Fruit fly (Drosophila melanogaster) whole organism, prepupa: ENCODE measurements around the gene CG8176.

ENCODE experiments used
- CG10631 ChIP-seq: fragments of 200-800 bp; sonication (Bioruptor generic); optimal IDR thresholded peaks from 2 replicates; lab custom pipeline; 2016; ENCODE audit warnings: missing biosample characterization, missing genetic modification characterization
- CG10669 ChIP-seq: fragments of 200-800 bp; sonication (Bioruptor generic); optimal IDR thresholded peaks from 3 replicates; lab custom pipeline; 2018; ENCODE audit warnings: missing biosample characterization, mild to moderate bottlenecking, missing genetic modification characterization, moderate library complexity
- CG11294 ChIP-seq: fragments of 200-800 bp; sonication (Bioruptor generic); IDR thresholded peaks from 2 replicates; pipeline ENCODE4 v1.3.6; 2022; ENCODE audit warnings: missing biosample characterization, missing genetic modification characterization
- CG11762 ChIP-seq: fragments of 200-800 bp; sonication (Bioruptor generic); optimal IDR thresholded peaks from 3 replicates; lab custom pipeline; 2016; ENCODE audit warnings: missing biosample characterization, missing genetic modification characterization; ENCODE audit not compliant: insufficient read depth
- CG11902 ChIP-seq: fragments of 200-800 bp; sonication (Bioruptor generic); optimal IDR thresholded peaks from 3 replicates; lab custom pipeline; 2016; ENCODE audit warnings: missing biosample characterization, missing genetic modification characterization
- CG15336 ChIP-seq: fragments of 200-800 bp; sonication (Bioruptor generic); IDR thresholded peaks from 2 replicates; pipeline ENCODE4 v1.3.6; 2022; ENCODE audit warnings: missing biosample characterization, missing genetic modification characterization
- CG1621 ChIP-seq: fragments of 200-800 bp; sonication (Bioruptor generic); optimal IDR thresholded peaks from 3 replicates; lab custom pipeline; 2018; ENCODE audit warnings: missing biosample characterization, mild to moderate bottlenecking, missing genetic modification characterization
- CG16779 ChIP-seq: fragments of 200-800 bp; sonication (Bioruptor generic); optimal IDR thresholded peaks from 3 replicates; lab custom pipeline; 2017; ENCODE audit warnings: missing biosample characterization, mild to moderate bottlenecking, missing genetic modification characterization
- CG3032 ChIP-seq: fragments of 200-800 bp; optimal IDR thresholded peaks from 2 replicates; lab custom pipeline; 2019; ENCODE audit warnings: missing biosample characterization, mild to moderate bottlenecking, missing genetic modification characterization, moderate library complexity
- CG31627 ChIP-seq: fragments of 200-800 bp; sonication (Bioruptor generic); optimal IDR thresholded peaks from 3 replicates; lab custom pipeline; 2016; ENCODE audit warnings: missing biosample characterization, missing genetic modification characterization
- CG32006 ChIP-seq: fragments of 200-800 bp; sonication (Bioruptor generic); optimal IDR thresholded peaks from 3 replicates; lab custom pipeline; 2017; ENCODE audit warnings: missing biosample characterization, mild to moderate bottlenecking, missing genetic modification characterization
- CG34406 ChIP-seq: fragments of 200-800 bp; sonication (Bioruptor generic); optimal IDR thresholded peaks from 3 replicates; lab custom pipeline; 2016; ENCODE audit warnings: missing biosample characterization, missing genetic modification characterization
- CG3919 ChIP-seq: fragments of 200-800 bp; sonication (Bioruptor generic); optimal IDR thresholded peaks from 3 replicates; lab custom pipeline; 2016; ENCODE audit warnings: missing biosample characterization, missing genetic modification characterization
- CG4318 ChIP-seq: fragments of 200-800 bp; sonication (Bioruptor generic); optimal IDR thresholded peaks from 3 replicates; lab custom pipeline; 2017; ENCODE audit warnings: missing biosample characterization, mild to moderate bottlenecking, missing genetic modification characterization
- CG6276 ChIP-seq: fragments of 200-800 bp; sonication (Bioruptor generic); optimal IDR thresholded peaks from 2 replicates; lab custom pipeline; 2017; ENCODE audit warnings: missing biosample characterization, mild to moderate bottlenecking, missing genetic modification characterization
- CG6792 ChIP-seq: fragments of 200-800 bp; sonication (Bioruptor generic); optimal IDR thresholded peaks from 3 replicates; lab custom pipeline; 2016; ENCODE audit warnings: missing biosample characterization, missing genetic modification characterization
- CG6808 ChIP-seq: fragments of 200-800 bp; sonication (Bioruptor generic); optimal IDR thresholded peaks from 3 replicates; lab custom pipeline; 2017; ENCODE audit warnings: missing biosample characterization, missing genetic modification characterization, mild to moderate bottlenecking, moderate library complexity, missing genetic modification reagents
- CG6854 ChIP-seq: fragments of 200-800 bp; sonication (Bioruptor generic); optimal IDR thresholded peaks from 2 replicates; lab custom pipeline; 2017; ENCODE audit warnings: missing biosample characterization, mild to moderate bottlenecking, missing genetic modification characterization
- CG7368 ChIP-seq: fragments of 200-800 bp; sonication (Bioruptor generic); optimal IDR thresholded peaks from 3 replicates; lab custom pipeline; 2016; ENCODE audit warnings: missing biosample characterization, missing genetic modification characterization
- CG8119 ChIP-seq: fragments of 200-800 bp; sonication (Bioruptor generic); IDR thresholded peaks from 3 replicates; pipeline ENCODE4 v1.3.6; 2022; ENCODE audit warnings: missing biosample characterization, missing genetic modification characterization
- CG8319 ChIP-seq: fragments of 200-800 bp; sonication (Bioruptor generic); optimal IDR thresholded peaks from 3 replicates; lab custom pipeline; 2016; ENCODE audit warnings: missing biosample characterization, missing genetic modification characterization
- CG8632 ChIP-seq: fragments of 200-800 bp; sonication (Bioruptor generic); optimal IDR thresholded peaks from 3 replicates; lab custom pipeline; 2016; ENCODE audit warnings: missing biosample characterization, missing genetic modification characterization
- Eip75B ChIP-seq: fragments of 200-800 bp; sonication (Bioruptor generic); optimal IDR thresholded peaks from 3 replicates; lab custom pipeline; 2016; ENCODE audit warnings: missing biosample characterization, missing genetic modification characterization
- Eip78C ChIP-seq: fragments of 200-800 bp; sonication (Bioruptor generic); peaks from one replicate; lab custom pipeline; 2016; ENCODE audit warnings: missing biosample characterization, missing genetic modification characterization
- Eip93F ChIP-seq: fragments of 200-800 bp; sonication (Bioruptor generic); optimal IDR thresholded peaks from 2 replicates; lab custom pipeline; 2016; ENCODE audit warnings: missing biosample characterization, mild to moderate bottlenecking, missing genetic modification characterization
- Ets21C ChIP-seq: fragments of 200-800 bp; sonication (Bioruptor generic); optimal IDR thresholded peaks from 3 replicates; lab custom pipeline; 2016; ENCODE audit warnings: missing biosample characterization, missing genetic modification characterization
- Ets96B ChIP-seq: fragments of 200-800 bp; optimal IDR thresholded peaks from 2 replicates; lab custom pipeline; 2019; ENCODE audit warnings: missing biosample characterization, mild to moderate bottlenecking, missing genetic modification characterization, moderate library complexity
- Gug ChIP-seq: fragments of 200-800 bp; sonication (Bioruptor generic); IDR thresholded peaks from 2 replicates; pipeline ENCODE4 v1.3.6; 2022; ENCODE audit warnings: missing biosample characterization, missing genetic modification characterization
- Hr38 ChIP-seq: sonication (Bioruptor generic); optimal IDR thresholded peaks from 2 replicates; lab custom pipeline; 2016; ENCODE audit warnings: missing biosample characterization, missing genetic modification characterization
- Hr39 ChIP-seq: fragments of 200-800 bp; sonication (Bioruptor generic); optimal IDR thresholded peaks from 2 replicates; lab custom pipeline; 2016; ENCODE audit warnings: missing biosample characterization, missing genetic modification characterization
- Hr4 ChIP-seq: fragments of 200-800 bp; sonication (Bioruptor generic); optimal IDR thresholded peaks from 3 replicates; lab custom pipeline; 2016; ENCODE audit warnings: missing biosample characterization, missing genetic modification characterization
- Lpt ChIP-seq: fragments of 200-800 bp; sonication (Bioruptor generic); optimal IDR thresholded peaks from 3 replicates; lab custom pipeline; 2016; ENCODE audit warnings: missing biosample characterization, missing genetic modification characterization
- Met ChIP-seq: fragments of 200-800 bp; sonication (Bioruptor generic); optimal IDR thresholded peaks from 3 replicates; lab custom pipeline; 2016; ENCODE audit warnings: missing biosample characterization, missing genetic modification characterization
- OdsH ChIP-seq: fragments of 200-800 bp; sonication (Bioruptor generic); optimal IDR thresholded peaks from 3 replicates; lab custom pipeline; 2016; ENCODE audit warnings: missing biosample characterization, missing genetic modification characterization
- Sox102F ChIP-seq: fragments of 200-800 bp; sonication (Bioruptor generic); optimal IDR thresholded peaks from 2 replicates; lab custom pipeline; 2016; ENCODE audit warnings: missing biosample characterization, mild to moderate bottlenecking, missing genetic modification characterization
- Sox14 ChIP-seq: fragments of 200-800 bp; sonication (Bioruptor generic); optimal IDR thresholded peaks from 3 replicates; lab custom pipeline; 2016; ENCODE audit warnings: missing biosample characterization, missing genetic modification characterization
- Sox15 ChIP-seq: fragments of 200-800 bp; sonication (Bioruptor generic); optimal IDR thresholded peaks from 3 replicates; lab custom pipeline; 2016; ENCODE audit warnings: missing biosample characterization, missing genetic modification characterization
- achi ChIP-seq: fragments of 200-800 bp; sonication (Bioruptor generic); optimal IDR thresholded peaks from 3 replicates; lab custom pipeline; 2016; ENCODE audit warnings: missing biosample characterization, missing genetic modification characterization
- acj6 ChIP-seq: fragments of 200-800 bp; sonication (Bioruptor generic); optimal IDR thresholded peaks from 3 replicates; lab custom pipeline; 2016; ENCODE audit warnings: missing biosample characterization, missing genetic modification characterization
- cyc ChIP-seq: fragments of 200-800 bp; sonication (Bioruptor generic); optimal IDR thresholded peaks from 3 replicates; lab custom pipeline; 2016; ENCODE audit warnings: missing biosample characterization, missing genetic modification characterization
- dac ChIP-seq: fragments of 200-800 bp; sonication (Bioruptor generic); optimal IDR thresholded peaks from 2 replicates; lab custom pipeline; 2017; ENCODE audit warnings: missing biosample characterization, mild to moderate bottlenecking, missing genetic modification characterization
- dsx ChIP-seq: fragments of 200-800 bp; optimal IDR thresholded peaks from 3 replicates; lab custom pipeline; 2019; ENCODE audit warnings: missing biosample characterization, mild to moderate bottlenecking, missing genetic modification characterization, moderate library complexity; ENCODE audit not compliant: poor library complexity, severe bottlenecking
- eg ChIP-seq: fragments of 200-800 bp; sonication (Bioruptor generic); IDR thresholded peaks from 3 replicates; pipeline ENCODE4 v1.3.6; 2022; ENCODE audit warnings: missing biosample characterization, missing genetic modification characterization
- esn ChIP-seq: fragments of 200-800 bp; sonication (Bioruptor generic); optimal IDR thresholded peaks from 2 replicates; lab custom pipeline; 2016; ENCODE audit warnings: missing biosample characterization, mild to moderate bottlenecking, missing genetic modification characterization, moderate library complexity
- fd59A ChIP-seq: fragments of 200-800 bp; sonication (Bioruptor generic); optimal IDR thresholded peaks from 2 replicates; lab custom pipeline; 2017; ENCODE audit warnings: missing biosample characterization, mild to moderate bottlenecking, missing genetic modification characterization, missing genetic modification reagents
- lz ChIP-seq: fragments of 200-800 bp; sonication (Bioruptor generic); optimal IDR thresholded peaks from 3 replicates; lab custom pipeline; 2016; ENCODE audit warnings: missing biosample characterization, missing genetic modification characterization
- net ChIP-seq: fragments of 200-800 bp; sonication (Bioruptor generic); optimal IDR thresholded peaks from 3 replicates; lab custom pipeline; 2016; ENCODE audit warnings: missing biosample characterization, missing genetic modification characterization
- pdm3 ChIP-seq: fragments of 200-800 bp; sonication (Bioruptor generic); optimal IDR thresholded peaks from 3 replicates; lab custom pipeline; 2016; ENCODE audit warnings: missing biosample characterization, missing genetic modification characterization
- salr ChIP-seq, 2 experiments: fragments of 200-800 bp; sonication (Bioruptor generic); optimal IDR thresholded peaks; 3 replicates each; lab custom pipeline; 2016 to 2018; ENCODE audit warnings: missing biosample characterization in 2 of 2, missing genetic modification characterization in 2 of 2, mild to moderate bottlenecking in 1 of 2
- spab ChIP-seq: fragments of 200-800 bp; sonication (Bioruptor generic); optimal IDR thresholded peaks from 2 replicates; lab custom pipeline; 2017; ENCODE audit warnings: missing biosample characterization, mild to moderate bottlenecking, missing genetic modification characterization, missing genetic modification reagents
- ss ChIP-seq, 2 experiments: fragments of 200-800 bp; sonication (Bioruptor generic); optimal IDR thresholded peaks; 2 replicates in 1 of 2; 3 replicates in 1 of 2; lab custom pipeline; 2017 to 2018; ENCODE audit warnings: mild to moderate bottlenecking in 2 of 2, missing biosample characterization in 2 of 2, missing genetic modification characterization in 2 of 2, moderate library complexity in 1 of 2
- svp ChIP-seq: fragments of 200-800 bp; sonication (Bioruptor generic); peaks from one replicate; lab custom pipeline; 2016; ENCODE audit warnings: missing biosample characterization, missing genetic modification characterization
- topi ChIP-seq: fragments of 200-800 bp; sonication (Bioruptor generic); optimal IDR thresholded peaks from 3 replicates; lab custom pipeline; 2016; ENCODE audit warnings: missing biosample characterization, missing genetic modification characterization
- vri ChIP-seq: fragments of 200-800 bp; sonication (Bioruptor generic); optimal IDR thresholded peaks from 3 replicates; lab custom pipeline; 2016; ENCODE audit warnings: missing biosample characterization, mild to moderate bottlenecking, missing genetic modification characterization

The CG8176 gene

dm6 chr3R:9513052-9513420, 2.8 kb upstream of the CG8176 start, which contains the start of the genes Ras85D and Rlb1:
Ras85D (minus strand) TSS chr3R:9513067.
Rlb1 (plus strand) TSS chr3R:9513327.
- TF ChIP-seq CG15336 (GFP tag; lab: Robert Waterston, UW) (no peak), fd59A (GFP tag; lab: Kevin White, UChicago) (no peak), Sox14 (GFP tag; lab: Kevin White, UChicago) (peak; percentile 68), cyc (GFP tag; lab: Kevin White, UChicago) (peak; percentile 72), lz (GFP tag; lab: Kevin White, UChicago) (peak; percentile 70), OdsH (GFP tag; lab: Kevin White, UChicago) (no peak), spab (GFP tag; lab: Kevin White, UChicago) (no peak), Eip78C (peak; percentile 66), CG10669 (no peak), dsx (no peak), Ets21C (GFP tag; lab: Kevin White, UChicago) (no peak), CG6854 (GFP tag; lab: Kevin White, UChicago) (no peak), Eip75B (GFP tag; lab: Kevin White, UChicago) (no peak), eg (GFP tag; lab: Robert Waterston, UW) (no peak), pdm3 (no peak), topi (GFP tag; lab: Kevin White, UChicago) (peak; percentile 49), Hr38 (GFP tag; lab: Kevin White, UChicago) (peak; percentile 29), CG4318 (GFP tag; lab: Kevin White, UChicago) (no peak), CG34406 (GFP tag; lab: Kevin White, UChicago) (no peak), CG8319 (GFP tag; lab: Kevin White, UChicago) (no peak), CG11762 (no peak), Sox15 (GFP tag; lab: Kevin White, UChicago) (peak; percentile 58), CG8632 (no peak), svp (no peak), salr (GFP tag; optimal IDR thresholded peaks at IDR 0.05; lab: Kevin White, UChicago) (no peak), Hr4 (GFP tag; lab: Kevin White, UChicago) (no peak), Gug (GFP tag; lab: Robert Waterston, UW) (no peak), Sox102F (GFP tag; lab: Kevin White, UChicago) (no peak), Lpt (peak; percentile 14), CG6808 (no peak), CG3032 (tag; lab: Kevin White, UChicago) (peak; percentile 58), ss (GFP tag; optimal IDR thresholded peaks at IDR 0.05; lab: Kevin White, UChicago) (no peak), dac (GFP tag; lab: Kevin White, UChicago) (no peak), Hr39 (GFP tag; lab: Kevin White, UChicago) (peak; percentile 79), CG6276 (GFP tag; lab: Kevin White, UChicago) (no peak), net (GFP tag; lab: Kevin White, UChicago) (no peak), Met (GFP tag; lab: Kevin White, UChicago) (no peak), CG1621 (tag; lab: Kevin White, UChicago) (no peak), CG8119 (GFP tag; lab: Robert Waterston, UW) (no peak), CG7368 (GFP tag; lab: Kevin White, UChicago) (no peak), achi (GFP tag; lab: Kevin White, UChicago) (peak; percentile 53), CG11902 (peak; percentile 54), CG16779 (no peak), Ets96B (tag; lab: Kevin White, UChicago) (peak; percentile 14), Eip93F (no peak), CG11294 (GFP tag; lab: Robert Waterston, UW) (no peak), acj6 (GFP tag; lab: Kevin White, UChicago) (peak; percentile 69), CG32006 (GFP tag; lab: Kevin White, UChicago) (no peak), esn (GFP tag; lab: Kevin White, UChicago) (peak; percentile 73), vri (GFP tag; lab: Kevin White, UChicago) (no peak), CG10631 (GFP tag; lab: Kevin White, UChicago) (no peak), CG31627 (GFP tag; lab: Kevin White, UChicago) (peak; percentile 84), CG6792 (GFP tag; lab: Kevin White, UChicago) (peak; percentile 35), CG3919 (GFP tag; lab: Kevin White, UChicago) (no peak)
